Worm (Caenorhabditis elegans) whole organism, early embryonic: ENCODE measurements around the gene sym-4.

ENCODE experiments used
- F13C5.2 ChIP-seq: sonication (generic microtip); optimal IDR thresholded peaks from 2 replicates; lab custom pipeline; 2017; ENCODE audit warnings: mild to moderate bottlenecking, missing genetic modification characterization, inconsistent platforms, missing compliant biosample characterization
- aly-1 ChIP-seq: sonication (generic microtip); optimal IDR thresholded peaks from 2 replicates; lab custom pipeline; 2016; ENCODE audit warnings: missing genetic modification characterization, missing compliant biosample characterization
- ama-1 ChIP-seq: fragments of 150-350 bp; optimal IDR thresholded peaks from 2 replicates; lab custom pipeline; 2014
- ceh-13 ChIP-seq: fragments of 200-800 bp; sonication (Bioruptor generic); optimal IDR thresholded peaks from 2 replicates; lab custom pipeline; 2018; ENCODE audit warnings: mild to moderate bottlenecking, missing genetic modification characterization, missing compliant biosample characterization
- ets-7 ChIP-seq: sonication (generic microtip); optimal IDR thresholded peaks from 2 replicates; lab custom pipeline; 2016; ENCODE audit warnings: missing genotype, missing genetic modification characterization, missing compliant biosample characterization
- flt-1 ChIP-seq: fragments of 200-800 bp; sonication (Bioruptor generic); IDR thresholded peaks from 2 replicates; pipeline ENCODE4 v1.3.6; 2022; ENCODE audit warnings: missing genetic modification characterization, missing compliant biosample characterization
- hmbx-1 ChIP-seq: sonication (generic microtip); optimal IDR thresholded peaks from 2 replicates; lab custom pipeline; 2016; ENCODE audit warnings: mild to moderate bottlenecking, missing genetic modification characterization, missing compliant biosample characterization
- pes-1 ChIP-seq: fragments of 200-800 bp; sonication (Bioruptor generic); IDR thresholded peaks from 2 replicates; pipeline ENCODE4 v1.3.6; 2022; ENCODE audit warnings: missing genetic modification reagents, missing genetic modification characterization, missing compliant biosample characterization
- scrt-1 ChIP-seq: fragments of 200-800 bp; sonication (Bioruptor generic); IDR thresholded peaks from 2 replicates; pipeline ENCODE4 v1.3.6; 2022; ENCODE audit warnings: missing genetic modification characterization, missing compliant biosample characterization
- sea-1 ChIP-seq: fragments of 200-800 bp; sonication (Bioruptor generic); conservative IDR thresholded peaks from 2 replicates; pipeline ENCODE4 v1.3.6; 2022; ENCODE audit warnings: missing genetic modification characterization, missing compliant biosample characterization
- tbx-11 ChIP-seq: fragments of 200-800 bp; sonication (Bioruptor generic); IDR thresholded peaks from 2 replicates; pipeline ENCODE4 v1.3.6; 2022; ENCODE audit warnings: missing genetic modification characterization, missing compliant biosample characterization
- tbx-37 ChIP-seq: fragments of 200-800 bp; sonication (Bioruptor generic); conservative IDR thresholded peaks from 2 replicates; pipeline ENCODE4 v1.3.6; 2022; ENCODE audit warnings: missing genetic modification reagents, missing genetic modification characterization, missing compliant biosample characterization
- tra-4 ChIP-seq: sonication (generic microtip); optimal IDR thresholded peaks from 2 replicates; lab custom pipeline; 2017; ENCODE audit warnings: missing genetic modification characterization, missing compliant biosample characterization

- TF ChIP-seq tbx-11 (GFP tag; lab: Robert Waterston, UW) (no peak), ets-7 (tag; lab: Kevin White, UChicago) (no peak), sea-1 (GFP tag; lab: Robert Waterston, UW) (no peak), tbx-37 (GFP tag; lab: Robert Waterston, UW) (no peak), F13C5.2 (tag; lab: Kevin White, UChicago) (no peak), tra-4 (tag; lab: Kevin White, UChicago) (no peak), ama-1 (lab: Kevin White, UChicago) (no peak), scrt-1 (no peak), flt-1 (GFP tag; lab: Robert Waterston, UW) (no peak), pes-1 (GFP tag; lab: Robert Waterston, UW) (no peak), aly-1 (no peak), ceh-13 (no peak), hmbx-1 (tag; lab: Kevin White, UChicago) (no peak)
Measured at ce11 chrX:14145634-14146033, 23.8 kb downstream of the sym-4 start.
